Fruit fly (Drosophila melanogaster) whole organism, wandering third instar larva: ENCODE measurements around the gene CG15773.

Experiments used
- Dfd ChIP-seq: fragments of >200 bp; optimal IDR thresholded peaks from 2 replicates; lab custom pipeline; 2017; ENCODE audit warnings: missing biosample characterization, missing genetic modification characterization
- Hr78 ChIP-seq: fragments of >200 bp; optimal IDR thresholded peaks from 2 replicates; lab custom pipeline; 2017; ENCODE audit warnings: missing biosample characterization, missing genetic modification characterization
- dmrt93B ChIP-seq: fragments of 200-800 bp; sonication (Bioruptor generic); optimal IDR thresholded peaks from 2 replicates; lab custom pipeline; 2018; ENCODE audit warnings: missing biosample characterization, mild to moderate bottlenecking, missing genetic modification characterization
- pan ChIP-seq: fragments of >200 bp; optimal IDR thresholded peaks from 2 replicates; lab custom pipeline; 2017
- sv ChIP-seq: fragments of 200-800 bp; sonication (Bioruptor generic); optimal IDR thresholded peaks from 3 replicates; lab custom pipeline; 2016; ENCODE audit warnings: missing biosample characterization, missing genetic modification characterization
- usp ChIP-seq: fragments of >200 bp; optimal IDR thresholded peaks from 2 replicates; lab custom pipeline; 2017; ENCODE audit warnings: missing biosample characterization, missing genetic modification characterization

- TF ChIP-seq usp (GFP tag; lab: Kevin White, UChicago) (no peak), dmrt93B (GFP tag; lab: Kevin White, UChicago) (no peak), Dfd (GFP tag; lab: Kevin White, UChicago) (no peak), Hr78 (GFP tag; lab: Kevin White, UChicago) (no peak), pan (no peak), sv (GFP tag; lab: Kevin White, UChicago) (no peak)
Observed at dm6 chrX:5717741-5718475, 14.6 kb upstream of the CG15773 start, which contains the start of gene CG33080.
